Worm (Caenorhabditis elegans): ENCODE data around the gene arrd-12.

Gene arrd-12

ce11 chrII:13732577-13732976, 33.5 kb upstream of the arrd-12 start:
- TF ChIP-seq flt-1 (GFP tag; IDR thresholded peaks at IDR 0.05) (no peak), med-1 (GFP tag; optimal IDR thresholded peaks at IDR 0.05; ENCODE audit: insufficient read depth) (no peak), ref-1 (GFP tag; conservative IDR thresholded peaks at IDR 0.05) (no peak), ztf-29 (GFP tag; IDR thresholded peaks at IDR 0.05) (no peak), tab-1 (GFP tag; IDR thresholded peaks at IDR 0.05) (no peak), klf-2 (GFP tag; conservative IDR thresholded peaks at IDR 0.05) (no peak), cog-1 (tag; optimal IDR thresholded peaks at IDR 0.05) (no peak), ztf-23 (GFP tag; IDR thresholded peaks at IDR 0.05) (no peak), T22C8.4 (GFP tag; IDR thresholded peaks at IDR 0.05) (no peak)

ce11 chrII:13736089-13736488, 30.0 kb upstream of the arrd-12 start, which contains the start of gene R06B9.5:
Gene R06B9.5 (plus strand): TSS chrII:13736320.
- TF ChIP-seq med-1 (GFP tag; optimal IDR thresholded peaks at IDR 0.05; ENCODE audit: insufficient read depth): no peak
- no peak for TF ChIP-seq ztf-29 (GFP tag; IDR thresholded peaks at IDR 0.05)
- no peak for TF ChIP-seq ztf-23 (GFP tag; IDR thresholded peaks at IDR 0.05)
- no peak for TF ChIP-seq klf-2 (GFP tag; conservative IDR thresholded peaks at IDR 0.05)
- no peak for TF ChIP-seq flt-1 (GFP tag; IDR thresholded peaks at IDR 0.05)
- TF ChIP-seq cog-1 (tag; optimal IDR thresholded peaks at IDR 0.05): no peak
- no peak for TF ChIP-seq ref-1 (GFP tag; conservative IDR thresholded peaks at IDR 0.05)
- no peak for TF ChIP-seq T22C8.4 (GFP tag; IDR thresholded peaks at IDR 0.05)
- no peak for TF ChIP-seq tab-1 (GFP tag; IDR thresholded peaks at IDR 0.05)

ce11 chrII:13736906-13737305, 29.1 kb upstream of the arrd-12 start:
- no peak for TF ChIP-seq T22C8.4 (GFP tag; IDR thresholded peaks at IDR 0.05)
- TF ChIP-seq klf-2 (GFP tag; conservative IDR thresholded peaks at IDR 0.05): no peak
- TF ChIP-seq ztf-29 (GFP tag; IDR thresholded peaks at IDR 0.05): no peak
- no peak for TF ChIP-seq ztf-23 (GFP tag; IDR thresholded peaks at IDR 0.05)
- no peak for TF ChIP-seq med-1 (GFP tag; optimal IDR thresholded peaks at IDR 0.05; ENCODE audit: insufficient read depth)
- TF ChIP-seq cog-1 (tag; optimal IDR thresholded peaks at IDR 0.05): no peak
- no peak for TF ChIP-seq ref-1 (GFP tag; conservative IDR thresholded peaks at IDR 0.05)

DNA sequence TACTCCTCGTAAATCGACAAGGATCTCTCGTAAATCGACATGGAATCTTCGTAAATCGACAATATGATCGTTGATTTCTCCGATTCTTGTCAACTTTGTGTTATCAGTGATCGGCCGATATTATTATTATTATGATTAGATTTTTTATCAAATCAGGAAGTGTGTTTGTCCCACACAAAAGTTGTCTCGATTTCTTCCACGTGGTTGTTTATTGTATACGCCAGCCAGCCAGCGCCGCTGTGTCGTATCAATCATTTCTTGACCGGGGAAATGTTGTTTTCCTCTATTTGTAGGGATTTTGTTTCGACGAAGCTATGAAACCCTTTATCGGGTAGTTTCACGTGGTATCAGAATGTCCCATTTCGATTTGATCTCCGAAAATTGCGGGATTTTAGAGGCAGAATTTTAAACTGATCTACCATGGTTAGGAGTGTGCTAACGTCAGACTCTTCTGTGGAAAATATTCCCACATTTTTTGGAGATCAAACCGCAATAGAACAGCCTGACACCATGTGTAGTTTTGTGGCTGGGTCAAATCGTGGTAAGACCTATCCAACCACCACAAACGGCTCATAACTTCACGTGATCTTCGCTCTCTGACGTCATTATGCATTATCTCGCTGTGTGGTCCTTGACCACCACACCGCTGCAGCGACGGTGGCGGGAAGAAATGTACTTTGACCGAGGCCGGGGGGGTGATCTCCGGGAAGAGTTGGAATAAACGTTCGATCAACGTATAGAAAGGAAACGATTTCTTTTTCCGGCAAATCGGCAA, 28.1 kb upstream of the arrd-12 start:
- TF ChIP-seq T22C8.4 (GFP tag; IDR thresholded peaks at IDR 0.05) (no peak), klf-2 (GFP tag; conservative IDR thresholded peaks at IDR 0.05) (no peak), cog-1 (tag; optimal IDR thresholded peaks at IDR 0.05) (no peak), ref-1 (GFP tag; conservative IDR thresholded peaks at IDR 0.05) (no peak), ztf-29 (GFP tag; IDR thresholded peaks at IDR 0.05) (no peak), tab-1 (GFP tag; IDR thresholded peaks at IDR 0.05) (no peak), ztf-23 (GFP tag; IDR thresholded peaks at IDR 0.05) (no peak), flt-1 (GFP tag; IDR thresholded peaks at IDR 0.05) (no peak), med-1 (GFP tag; optimal IDR thresholded peaks at IDR 0.05; ENCODE audit: insufficient read depth) (no peak)

DNA sequence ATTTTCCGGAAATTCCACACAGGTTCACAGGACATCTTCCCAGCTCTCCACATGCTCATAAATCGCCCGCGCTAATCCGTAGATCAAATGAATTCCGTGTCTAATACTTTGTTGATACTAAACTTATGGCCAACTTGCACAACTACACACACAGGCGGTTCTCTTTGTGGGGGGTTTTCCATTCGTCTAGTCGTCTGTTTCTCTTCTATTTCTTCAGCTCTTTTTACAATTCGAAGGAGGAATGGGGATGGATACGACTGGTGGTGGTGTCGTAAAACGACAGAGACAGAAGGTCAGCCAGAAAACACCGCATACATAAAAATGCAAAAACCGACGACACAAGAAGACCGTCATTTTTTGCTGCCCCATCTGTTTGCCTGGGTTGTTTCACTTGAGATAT, 26.6 kb upstream of the arrd-12 start:
- TF ChIP-seq flt-1 (GFP tag; IDR thresholded peaks at IDR 0.05) (no peak), ref-1 (GFP tag; conservative IDR thresholded peaks at IDR 0.05) (no peak), tab-1 (GFP tag; IDR thresholded peaks at IDR 0.05) (no peak), klf-2 (GFP tag; conservative IDR thresholded peaks at IDR 0.05) (no peak), T22C8.4 (GFP tag; IDR thresholded peaks at IDR 0.05) (no peak), cog-1 (tag; optimal IDR thresholded peaks at IDR 0.05) (no peak), ztf-29 (GFP tag; IDR thresholded peaks at IDR 0.05) (no peak), ztf-23 (GFP tag; IDR thresholded peaks at IDR 0.05) (no peak), med-1 (GFP tag; optimal IDR thresholded peaks at IDR 0.05; ENCODE audit: insufficient read depth) (no peak)

DNA sequence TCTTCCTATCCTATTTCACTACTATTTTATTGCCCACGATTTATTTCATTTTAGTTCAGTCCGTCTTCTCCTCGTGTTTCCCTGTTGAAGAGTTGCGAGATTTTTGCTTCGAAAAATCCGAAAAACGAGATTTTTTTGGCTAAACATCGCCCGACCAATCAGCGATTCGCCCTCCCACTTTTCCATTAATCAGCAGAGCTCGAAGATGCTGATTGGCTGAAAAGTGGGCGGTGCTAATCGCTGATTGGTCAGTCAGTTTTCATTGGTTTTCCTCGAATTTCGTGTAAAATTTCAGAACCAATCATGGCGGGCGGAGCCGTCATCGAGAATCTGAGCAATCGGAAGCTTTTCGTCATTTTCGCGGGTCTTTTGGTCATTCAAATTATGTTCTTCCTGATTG, 24.6 kb upstream of the arrd-12 start, which contains the start of gene mig-14:
Gene mig-14 (plus strand): TSS at position 290 of the 400 bp plus-strand sequence.
- TF ChIP-seq ztf-29 (GFP tag; IDR thresholded peaks at IDR 0.05): no peak
- no peak for TF ChIP-seq flt-1 (GFP tag; IDR thresholded peaks at IDR 0.05)
- TF ChIP-seq ztf-23 (GFP tag; IDR thresholded peaks at IDR 0.05): no peak
- TF ChIP-seq klf-2 (GFP tag; conservative IDR thresholded peaks at IDR 0.05): no peak
- no peak for TF ChIP-seq ref-1 (GFP tag; conservative IDR thresholded peaks at IDR 0.05)
- no peak for TF ChIP-seq T22C8.4 (GFP tag; IDR thresholded peaks at IDR 0.05)
- no peak for TF ChIP-seq cog-1 (tag; optimal IDR thresholded peaks at IDR 0.05)
- no peak for TF ChIP-seq med-1 (GFP tag; optimal IDR thresholded peaks at IDR 0.05; ENCODE audit: insufficient read depth)
- TF ChIP-seq tab-1 (GFP tag; IDR thresholded peaks at IDR 0.05): no peak

DNA sequence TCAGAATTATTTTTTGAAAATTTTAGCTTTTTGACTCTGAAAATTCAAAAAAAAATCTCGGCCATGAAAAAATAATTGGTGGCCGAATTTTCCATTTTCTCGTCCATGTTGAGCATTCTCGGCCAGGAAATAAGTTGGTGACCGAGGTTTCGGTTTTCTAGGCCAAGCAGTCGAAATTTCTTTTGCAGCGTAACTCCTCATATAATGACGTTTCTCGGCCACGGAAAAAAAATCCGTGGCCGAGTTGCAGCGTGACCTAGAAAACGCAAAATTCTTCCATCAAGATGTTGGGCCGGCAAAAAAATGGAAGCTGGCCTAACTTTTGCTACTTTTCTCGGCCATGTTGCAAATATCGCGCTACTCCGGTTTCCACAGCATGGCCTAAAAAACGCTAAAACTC, 15.9 kb upstream of the arrd-12 start:
- TF ChIP-seq tab-1 (GFP tag; IDR thresholded peaks at IDR 0.05): no peak
- TF ChIP-seq med-1 (GFP tag; optimal IDR thresholded peaks at IDR 0.05; ENCODE audit: insufficient read depth): no peak
- TF ChIP-seq ztf-23 (GFP tag; IDR thresholded peaks at IDR 0.05): no peak
- TF ChIP-seq ref-1 (GFP tag; conservative IDR thresholded peaks at IDR 0.05): no peak
- no peak for TF ChIP-seq T22C8.4 (GFP tag; IDR thresholded peaks at IDR 0.05)
- no peak for TF ChIP-seq klf-2 (GFP tag; conservative IDR thresholded peaks at IDR 0.05)
- TF ChIP-seq ztf-29 (GFP tag; IDR thresholded peaks at IDR 0.05): no peak
- TF ChIP-seq flt-1 (GFP tag; IDR thresholded peaks at IDR 0.05): no peak
- TF ChIP-seq cog-1 (tag; optimal IDR thresholded peaks at IDR 0.05): no peak

ce11 chrII:13751030-13751429, 15.0 kb upstream of the arrd-12 start:
- TF ChIP-seq cog-1 (tag; optimal IDR thresholded peaks at IDR 0.05): no peak
- no peak for TF ChIP-seq tab-1 (GFP tag; IDR thresholded peaks at IDR 0.05)
- TF ChIP-seq flt-1 (GFP tag; IDR thresholded peaks at IDR 0.05): no peak
- TF ChIP-seq med-1 (GFP tag; optimal IDR thresholded peaks at IDR 0.05; ENCODE audit: insufficient read depth): no peak
- no peak for TF ChIP-seq ztf-29 (GFP tag; IDR thresholded peaks at IDR 0.05)
- no peak for TF ChIP-seq klf-2 (GFP tag; conservative IDR thresholded peaks at IDR 0.05)
- no peak for TF ChIP-seq T22C8.4 (GFP tag; IDR thresholded peaks at IDR 0.05)

ce11 chrII:13752016-13752415, 14.0 kb upstream of the arrd-12 start, which contains the start of gene arrd-14:
Gene arrd-14 (plus strand): TSS chrII:13752316.
- no peak for TF ChIP-seq ref-1 (GFP tag; conservative IDR thresholded peaks at IDR 0.05)
- TF ChIP-seq ztf-29 (GFP tag; IDR thresholded peaks at IDR 0.05): no peak
- TF ChIP-seq flt-1 (GFP tag; IDR thresholded peaks at IDR 0.05): no peak

Data from whole organism, midembryonic.